Fruit fly (Drosophila melanogaster): ENCODE measurements around the gene Mi-2.

The Mi-2 gene

dm6 chr3L:19869698-19870097 is 40.3 kb downstream of the Mi-2 start (continued):
- no peak for TF ChIP-seq CG15269 (tag; optimal IDR thresholded peaks at IDR 0.05)
- TF ChIP-seq pros (GFP tag; optimal IDR thresholded peaks at IDR 0.05) = no peak
- no peak for TF ChIP-seq CG11560 (tag; IDR thresholded peaks at IDR 0.05)
- 0 out of 2 replicates have a peak, but pooled peaks have one; percentile 14 for TF ChIP-seq CG32532 (GFP tag; IDR thresholded peaks at IDR 0.05)
- TF ChIP-seq her (GFP tag; optimal IDR thresholded peaks at IDR 0.05) = no peak
- TF ChIP-seq CG7372 (GFP tag; IDR thresholded peaks at IDR 0.05) = no peak
- TF ChIP-seq Hmx (GFP tag; optimal IDR thresholded peaks at IDR 0.05) = no peak
- no peak for TF ChIP-seq CG30431 (GFP tag; optimal IDR thresholded peaks at IDR 0.05)
- TF ChIP-seq Stat92E (GFP tag; optimal IDR thresholded peaks at IDR 0.05) = no peak
- TF ChIP-seq Myb (GFP tag; optimal IDR thresholded peaks at IDR 0.05) = no peak
- no peak for TF ChIP-seq CG11696 (GFP tag; IDR thresholded peaks at IDR 0.05)
- TF ChIP-seq Dek (tag; optimal IDR thresholded peaks at IDR 0.05) = no peak
- no peak for TF ChIP-seq shn (GFP tag; optimal IDR thresholded peaks at IDR 0.05)
- no peak for TF ChIP-seq CG7963 (GFP tag; IDR thresholded peaks at IDR 0.05; ENCODE audit: partially characterized antibody)
- no peak for TF ChIP-seq ap (GFP tag; IDR thresholded peaks at IDR 0.05)
- TF ChIP-seq twi (tag; optimal IDR thresholded peaks at IDR 0.05) = no peak
- peak; percentile 61 for TF ChIP-seq gcm (GFP tag; optimal IDR thresholded peaks at IDR 0.05)
- TF ChIP-seq D19B (GFP tag; optimal IDR thresholded peaks at IDR 0.05) = peak; percentile 25
- TF ChIP-seq Rx (GFP tag; IDR thresholded peaks at IDR 0.05) = no peak
- no peak for TF ChIP-seq CG15073 (GFP tag; optimal IDR thresholded peaks at IDR 0.05)
- TF ChIP-seq sens (GFP tag) = peak; percentile 53
- TF ChIP-seq lilli (GFP tag; optimal IDR thresholded peaks at IDR 0.05) = no peak
- no peak for TF ChIP-seq D (optimal IDR thresholded peaks at IDR 0.05)
- TF ChIP-seq D (GFP tag; optimal IDR thresholded peaks at IDR 0.05) = no peak
- TF ChIP-seq ash1 (GFP tag; optimal IDR thresholded peaks at IDR 0.05) = no peak
- no peak for TF ChIP-seq Sox102F (GFP tag; optimal IDR thresholded peaks at IDR 0.05)
- no peak for TF ChIP-seq CG43689 (GFP tag; IDR thresholded peaks at IDR 0.05)
- no peak for TF ChIP-seq Doc3 (GFP tag; IDR thresholded peaks at IDR 0.05; ENCODE audit: partially characterized antibody)
- TF ChIP-seq Med (GFP tag) = peak; percentile 68
- no peak for TF ChIP-seq Nf-YA (GFP tag; IDR thresholded peaks at IDR 0.05)
- TF ChIP-seq chinmo (GFP tag; IDR thresholded peaks at IDR 0.05; ENCODE audit: partially characterized antibody) = no peak
- no peak for TF ChIP-seq Gug (GFP tag; IDR thresholded peaks at IDR 0.05)
- TF ChIP-seq btn (GFP tag; optimal IDR thresholded peaks at IDR 0.05) = no peak
- TF ChIP-seq gt (GFP tag; IDR thresholded peaks at IDR 0.05) = no peak
- TF ChIP-seq Lpt (GFP tag; optimal IDR thresholded peaks at IDR 0.05) = no peak
- no peak for TF ChIP-seq CG8765 (GFP tag; IDR thresholded peaks at IDR 0.05)
- TF ChIP-seq CG2199 (GFP tag; IDR thresholded peaks at IDR 0.05) = 0 out of 3 replicates have a peak, but pooled peaks have one; percentile 8
- TF ChIP-seq ci (GFP tag; IDR thresholded peaks at IDR 0.05) = 0 out of 3 replicates have a peak, but pooled peaks have one; percentile 7
- no peak for TF ChIP-seq Xrp1 (GFP tag; IDR thresholded peaks at IDR 0.05)
- no peak for TF ChIP-seq HmgZ (tag; optimal IDR thresholded peaks at IDR 0.05)

- peak; percentile 95 for TF ChIP-seq CG18011 (GFP tag; optimal IDR thresholded peaks at IDR 0.05)
- peak; percentile 69 for TF ChIP-seq cad (GFP tag; optimal IDR thresholded peaks at IDR 0.05)
- TF ChIP-seq CG1529 (GFP tag; optimal IDR thresholded peaks at IDR 0.05) = no peak
- TF ChIP-seq Ets65A (GFP tag) = peak; percentile 48
Measured at dm6 chr3L:19867238-19867637, 42.8 kb downstream of the Mi-2 start.

Data from whole organism, embryonic.